Fruit fly (Drosophila melanogaster) whole organism, embryonic: ENCODE measurements around the gene CG14439.

ENCODE experiments used
- Aef1 ChIP-seq: fragments of 200-800 bp; sonication (Bioruptor generic); IDR thresholded peaks from 3 replicates; pipeline ENCODE4 v1.3.6; 2022; ENCODE audit warnings: missing biosample characterization, missing genetic modification characterization
- CG10147 ChIP-seq: fragments of 200-800 bp; sonication (Bioruptor generic); optimal IDR thresholded peaks from 2 replicates; lab custom pipeline; 2019; ENCODE audit warnings: missing biosample characterization, mild to moderate bottlenecking, missing genetic modification characterization, moderate library complexity
- CG10209 ChIP-seq: fragments of 200-800 bp; sonication (Bioruptor generic); optimal IDR thresholded peaks from 3 replicates; lab custom pipeline; 2017; ENCODE audit warnings: missing biosample characterization, mild to moderate bottlenecking, missing genetic modification characterization, missing genetic modification reagents
- CG11085 ChIP-seq: fragments of 200-800 bp; sonication (Bioruptor generic); IDR thresholded peaks from 2 replicates; pipeline ENCODE4 v1.3.6; 2022; ENCODE audit warnings: missing biosample characterization, missing genetic modification characterization
- CG12236 ChIP-seq: fragments of 200-800 bp; sonication (Bioruptor generic); optimal IDR thresholded peaks from 2 replicates; lab custom pipeline; 2016; ENCODE audit warnings: missing biosample characterization, missing genetic modification characterization
- CG13775 ChIP-seq: fragments of 200-800 bp; sonication (Bioruptor generic); optimal IDR thresholded peaks from 3 replicates; lab custom pipeline; 2017; ENCODE audit warnings: missing biosample characterization, mild to moderate bottlenecking, missing genetic modification characterization
- CG15514 ChIP-seq: fragments of 200-800 bp; sonication (Bioruptor generic); optimal IDR thresholded peaks from 3 replicates; lab custom pipeline; 2017; ENCODE audit warnings: missing biosample characterization, missing genetic modification characterization, mild to moderate bottlenecking, moderate library complexity, missing genetic modification reagents
- CG17568 ChIP-seq: fragments of 200-800 bp; sonication (Bioruptor generic); optimal IDR thresholded peaks from 2 replicates; lab custom pipeline; 2018; ENCODE audit warnings: missing biosample characterization, mild to moderate bottlenecking, missing genetic modification characterization, moderate library complexity
- CG33213 ChIP-seq: fragments of 200-800 bp; sonication (Bioruptor generic); optimal IDR thresholded peaks from 3 replicates; lab custom pipeline; 2016; ENCODE audit warnings: missing biosample characterization, missing genetic modification characterization
- CG3838 ChIP-seq: fragments of 200-800 bp; sonication (Bioruptor generic); optimal IDR thresholded peaks from 3 replicates; lab custom pipeline; 2016; ENCODE audit warnings: missing biosample characterization, missing genetic modification characterization
- CG3847 ChIP-seq: fragments of 200-800 bp; sonication (Bioruptor generic); IDR thresholded peaks from 2 replicates; pipeline ENCODE4 v1.3.6; 2022; ENCODE audit warnings: missing biosample characterization, missing genetic modification characterization
- CG4360 ChIP-seq: fragments of 200-800 bp; sonication (Bioruptor generic); IDR thresholded peaks from 2 replicates; pipeline ENCODE4 v1.3.6; 2022; ENCODE audit warnings: missing biosample characterization, missing genetic modification characterization
- CG4424 ChIP-seq: fragments of 200-800 bp; sonication (Bioruptor generic); optimal IDR thresholded peaks from 3 replicates; lab custom pipeline; 2016; ENCODE audit warnings: missing biosample characterization, missing genetic modification characterization
- CG4707 ChIP-seq: fragments of 200-800 bp; sonication (Bioruptor generic); optimal IDR thresholded peaks from 2 replicates; lab custom pipeline; 2018; ENCODE audit warnings: missing biosample characterization, mild to moderate bottlenecking, missing genetic modification characterization, moderate library complexity
- CG6689 ChIP-seq: fragments of 200-800 bp; sonication (Bioruptor generic); IDR thresholded peaks from 2 replicates; pipeline ENCODE4 v1.3.6; 2022; ENCODE audit warnings: missing biosample characterization, missing genetic modification characterization
- CG8281 ChIP-seq: fragments of 200-800 bp; sonication (Bioruptor generic); optimal IDR thresholded peaks from 2 replicates; lab custom pipeline; 2018; ENCODE audit warnings: missing biosample characterization, mild to moderate bottlenecking, missing genetic modification characterization, moderate library complexity
- CG9797 ChIP-seq: fragments of 200-800 bp; sonication (Bioruptor generic); optimal IDR thresholded peaks from 3 replicates; lab custom pipeline; 2018; ENCODE audit warnings: missing biosample characterization, mild to moderate bottlenecking, missing genetic modification characterization
- Dfd ChIP-seq, 2 experiments: fragments of >200 bp; optimal IDR thresholded peaks; 2 replicates each; lab custom pipeline; 2017; ENCODE audit warnings: missing biosample characterization in 2 of 2, missing genetic modification characterization in 2 of 2
- Dip3 ChIP-seq: fragments of 200-800 bp; sonication (Bioruptor generic); optimal IDR thresholded peaks from 3 replicates; lab custom pipeline; 2016; ENCODE audit warnings: missing biosample characterization, missing genetic modification characterization
- HmgZ ChIP-seq: fragments of 200-800 bp; sonication (Bioruptor generic); optimal IDR thresholded peaks from 2 replicates; lab custom pipeline; 2018; ENCODE audit warnings: missing biosample characterization, mild to moderate bottlenecking, missing genetic modification characterization
- Hr3 ChIP-seq: fragments of 200-800 bp; sonication (Bioruptor generic); optimal IDR thresholded peaks from 3 replicates; lab custom pipeline; 2016; ENCODE audit warnings: missing biosample characterization, missing genetic modification characterization
- Hr78 ChIP-seq, 2 experiments: fragments of 200-800 bp in 1 of 2; fragments of >200 bp in 1 of 2; sonication (Bioruptor generic) in 1 of 2; optimal IDR thresholded peaks; 2 replicates each; lab custom pipeline; 2017 to 2019; ENCODE audit warnings: missing biosample characterization in 2 of 2, missing genetic modification characterization in 2 of 2, mild to moderate bottlenecking in 1 of 2, moderate library complexity in 1 of 2
- Jarid2 ChIP-seq: fragments of 200-800 bp; sonication (Bioruptor generic); optimal IDR thresholded peaks from 3 replicates; lab custom pipeline; 2017; ENCODE audit warnings: mild to moderate bottlenecking, missing biosample characterization, missing genetic modification reagents, missing genetic modification characterization
- Mad ChIP-seq: fragments of 200-800 bp; sonication (Bioruptor generic); optimal IDR thresholded peaks from 2 replicates; lab custom pipeline; 2016; ENCODE audit warnings: missing biosample characterization, missing genetic modification characterization
- NFAT ChIP-seq: fragments of 200-800 bp; sonication (Bioruptor generic); IDR thresholded peaks from 2 replicates; pipeline ENCODE4 v1.3.6; 2022; ENCODE audit warnings: missing biosample characterization, missing genetic modification characterization
- PHDP ChIP-seq: fragments of 200-800 bp; sonication (Bioruptor generic); optimal IDR thresholded peaks from 3 replicates; lab custom pipeline; 2018; ENCODE audit warnings: missing biosample characterization, mild to moderate bottlenecking, missing genetic modification characterization, moderate library complexity
- al ChIP-seq: fragments of 200-800 bp; sonication (Bioruptor generic); IDR thresholded peaks from 2 replicates; pipeline ENCODE4 v1.3.6; 2022; ENCODE audit warnings: missing biosample characterization, missing genetic modification characterization
- aop ChIP-seq: fragments of 200-800 bp; sonication (Bioruptor generic); IDR thresholded peaks from 2 replicates; pipeline ENCODE4 v1.3.6; 2022; ENCODE audit warnings: missing biosample characterization, missing genetic modification characterization
- chif ChIP-seq, 2 experiments: fragments of 200-800 bp; sonication (Bioruptor generic); optimal IDR thresholded peaks; 3 replicates each; lab custom pipeline; 2016; ENCODE audit warnings: missing biosample characterization in 2 of 2, missing genetic modification characterization in 2 of 2
- corto ChIP-seq: fragments of 200-800 bp; sonication (Bioruptor generic); optimal IDR thresholded peaks from 2 replicates; lab custom pipeline; 2016; ENCODE audit warnings: missing biosample characterization, mild to moderate bottlenecking, missing genetic modification characterization, moderate library complexity
- cwo ChIP-seq: fragments of 200-800 bp; sonication (Bioruptor generic); optimal IDR thresholded peaks from 3 replicates; lab custom pipeline; 2017; ENCODE audit warnings: missing biosample characterization, missing genetic modification characterization, mild to moderate bottlenecking, moderate library complexity, missing genetic modification reagents
- dmrt11E ChIP-seq: fragments of 200-800 bp; sonication (Bioruptor generic); optimal IDR thresholded peaks from 3 replicates; lab custom pipeline; 2018; ENCODE audit warnings: missing biosample characterization, mild to moderate bottlenecking, missing genetic modification characterization, moderate library complexity
- fru ChIP-seq: fragments of >200 bp; optimal IDR thresholded peaks from 2 replicates; lab custom pipeline; 2017
- gcm ChIP-seq: fragments of 200-800 bp; sonication (Bioruptor generic); optimal IDR thresholded peaks from 2 replicates; lab custom pipeline; 2019; ENCODE audit warnings: missing biosample characterization, mild to moderate bottlenecking, missing genetic modification characterization, moderate library complexity
- hkb ChIP-seq, 2 experiments: fragments of 200-800 bp in 1 of 2; fragments of >200 bp in 1 of 2; sonication (Bioruptor generic) in 1 of 2; IDR thresholded peaks in 1 of 2; optimal IDR thresholded peaks in 1 of 2; 2 replicates each; pipeline versions ENCODE4 v1.3.6 to Lab custom; 2017 to 2022; ENCODE audit warnings: missing biosample characterization in 1 of 2, missing genetic modification characterization in 1 of 2
- kay ChIP-seq: fragments of 200-800 bp; sonication (Bioruptor generic); optimal IDR thresholded peaks from 2 replicates; lab custom pipeline; 2016; ENCODE audit warnings: missing biosample characterization, missing genetic modification characterization
- lmd ChIP-seq: fragments of 200-800 bp; sonication (Bioruptor generic); IDR thresholded peaks from 2 replicates; pipeline ENCODE4 v1.3.6; 2022; ENCODE audit warnings: missing biosample characterization, missing genetic modification characterization
- luna ChIP-seq: fragments of 200-800 bp; sonication (Bioruptor generic); optimal IDR thresholded peaks from 2 replicates; lab custom pipeline; 2016; ENCODE audit warnings: missing biosample characterization, missing genetic modification characterization
- otp ChIP-seq: fragments of 200-800 bp; sonication (Bioruptor generic); IDR thresholded peaks from 3 replicates; pipeline ENCODE4, ENCODE4 v1.3.6; 2022; ENCODE audit warnings: missing biosample characterization, missing genetic modification characterization
- p53 ChIP-seq: fragments of 200-800 bp; sonication (Bioruptor generic); optimal IDR thresholded peaks from 2 replicates; lab custom pipeline; 2016; ENCODE audit warnings: missing biosample characterization, missing genetic modification characterization
- row ChIP-seq: fragments of 200-800 bp; sonication (Bioruptor generic); IDR thresholded peaks from 3 replicates; pipeline ENCODE4 v1.3.6; 2022; ENCODE audit warnings: missing biosample characterization, missing genetic modification characterization
- slbo ChIP-seq: fragments of 200-800 bp; sonication (Bioruptor generic); IDR thresholded peaks from 2 replicates; pipeline ENCODE4 v1.3.6; 2022; ENCODE audit warnings: missing biosample characterization, missing genetic modification characterization
- slou ChIP-seq: fragments of 200-800 bp; sonication (Bioruptor generic); optimal IDR thresholded peaks from 3 replicates; lab custom pipeline; 2016; ENCODE audit warnings: missing biosample characterization, missing genetic modification characterization
- tgo ChIP-seq: fragments of 200-800 bp; sonication (Bioruptor generic); IDR thresholded peaks from 3 replicates; pipeline ENCODE4 v1.3.6; 2022; ENCODE audit warnings: missing biosample characterization, missing genetic modification characterization
- wdn ChIP-seq: fragments of 200-800 bp; sonication (Bioruptor generic); IDR thresholded peaks from 2 replicates; pipeline ENCODE4 v1.3.6; 2022; ENCODE audit warnings: missing biosample characterization, missing genetic modification characterization
- zen2 ChIP-seq: fragments of 200-800 bp; sonication (Bioruptor generic); IDR thresholded peaks from 3 replicates; pipeline ENCODE4 v1.3.6; 2022; ENCODE audit warnings: missing biosample characterization, missing genetic modification characterization; ENCODE audit not compliant: partially characterized antibody

CG14439 gene

DNA sequence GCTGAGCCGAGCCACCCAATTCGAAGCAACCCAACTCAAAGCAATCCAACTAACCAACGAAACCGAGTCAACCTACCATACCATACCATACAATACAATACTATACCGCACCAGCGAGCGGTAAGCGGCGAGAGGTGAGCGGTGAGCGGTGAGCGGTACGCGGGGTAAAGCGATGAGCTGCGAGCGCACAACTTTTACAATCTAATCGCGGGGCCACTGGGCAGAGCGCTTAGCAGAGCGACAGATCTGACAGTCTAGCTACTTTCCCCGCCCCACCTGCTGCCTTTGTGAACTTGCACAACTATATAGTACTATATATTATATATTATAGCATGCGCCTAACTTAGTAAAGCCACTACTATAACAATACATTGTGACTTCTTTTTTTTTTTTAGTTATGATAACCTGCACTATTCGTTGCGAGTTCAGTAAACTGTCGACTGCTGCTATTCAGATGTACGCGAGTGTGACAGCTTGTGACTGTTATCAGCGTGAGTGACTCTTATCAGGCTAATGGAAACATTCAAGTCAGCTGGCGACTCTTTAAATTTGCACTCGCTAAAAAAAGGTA, 53.5 kb downstream of the CG14439 start (continued):
- TF ChIP-seq CG8281 (no peak), CG3838 (GFP tag; lab: Kevin White, UChicago) (no peak), hkb (optimal IDR thresholded peaks at IDR 0.05; lab: Kevin White, UChicago) (no peak), hkb (GFP tag; IDR thresholded peaks at IDR 0.05; lab: Robert Waterston, UW) (0 out of 2 replicates have a peak, but pooled peaks have one; percentile 10), CG9797 (GFP tag; lab: Kevin White, UChicago) (no peak), dmrt11E (tag; lab: Kevin White, UChicago) (no peak), CG13775 (peak; percentile 17), gcm (GFP tag; lab: Kevin White, UChicago) (peak; percentile 28), slou (GFP tag; lab: Kevin White, UChicago) (no peak), row (GFP tag; lab: Robert Waterston, UW) (peak; percentile 93), tgo (peak; percentile 16; the same call in 1 of the 3 replicates), CG6689 (GFP tag; lab: Robert Waterston, UW) (peak; percentile 48), Jarid2 (GFP tag; lab: Kevin White, UChicago) (no peak), CG12236 (GFP tag; lab: Kevin White, UChicago) (no peak), Dip3 (no peak), CG15514 (GFP tag; lab: Kevin White, UChicago) (no peak), aop (GFP tag; lab: Robert Waterston, UW) (no peak), fru (lab: Kevin White, UChicago) (no peak), kay (GFP tag; lab: Kevin White, UChicago) (peak; percentile 6), otp (GFP tag; lab: Robert Waterston, UW) (0 out of 3 replicates have a peak, but pooled peaks have one; percentile 24), CG33213 (no peak), Aef1 (GFP tag; lab: Robert Waterston, UW) (0 out of 3 replicates have a peak, but pooled peaks have one; percentile 44), Hr3 (GFP tag; lab: Kevin White, UChicago) (peak; percentile 27), lmd (GFP tag; lab: Robert Waterston, UW) (peak; percentile 30; the same call in 1 of the 2 replicates), Hr78 (GFP tag; optimal IDR thresholded peaks at IDR 0.05; lab: Kevin White, UChicago) (peak in 1 of 2 experiments; percentile 6), zen2 (GFP tag; lab: Robert Waterston, UW) (no peak), CG3847 (GFP tag; lab: Robert Waterston, UW) (0 out of 2 replicates have a peak, but pooled peaks have one; percentile 16), al (no peak), cwo (GFP tag; lab: Kevin White, UChicago) (peak; percentile 65), CG10147 (no peak), wdn (GFP tag; lab: Robert Waterston, UW) (no peak), corto (peak; percentile 4), CG4360 (GFP tag; lab: Robert Waterston, UW) (no peak), slbo (GFP tag; lab: Robert Waterston, UW) (peak; percentile 32; the same call in 1 of the 2 replicates), Mad (GFP tag; lab: Kevin White, UChicago) (no peak), CG11085 (GFP tag; lab: Robert Waterston, UW) (no peak), Dfd (GFP tag; optimal IDR thresholded peaks at IDR 0.05; lab: Kevin White, UChicago) (no peak), HmgZ (tag; lab: Kevin White, UChicago) (peak; percentile 38), chif (GFP tag; optimal IDR thresholded peaks at IDR 0.05; lab: Kevin White, UChicago) (no peak), CG10209 (peak; percentile 45), CG4424 (peak; percentile 45), luna (no peak), p53 (GFP tag; lab: Kevin White, UChicago) (no peak), PHDP (tag; lab: Kevin White, UChicago) (peak; percentile 53), NFAT (GFP tag; lab: Robert Waterston, UW) (no peak; the same call in 1 of the 2 replicates), CG17568 (GFP tag; lab: Kevin White, UChicago) (peak; percentile 33), CG4707 (GFP tag; lab: Kevin White, UChicago) (no peak)
